Worm (Caenorhabditis elegans) whole organism, midembryonic: ENCODE measurements around the gene EEED8.12.

Source experiments
- T22C8.4 ChIP-seq: fragments of 200-800 bp; sonication (Bioruptor generic); IDR thresholded peaks from 2 replicates; pipeline ENCODE4 v1.3.6; 2022; ENCODE audit warnings: missing genetic modification characterization, missing compliant biosample characterization
- flt-1 ChIP-seq: fragments of 200-800 bp; sonication (Bioruptor generic); IDR thresholded peaks from 2 replicates; pipeline ENCODE4 v1.3.6; 2022; ENCODE audit warnings: missing genetic modification characterization, missing compliant biosample characterization
- klf-2 ChIP-seq: fragments of 200-800 bp; sonication (Bioruptor generic); conservative IDR thresholded peaks from 2 replicates; pipeline ENCODE4 v1.3.6; 2022; ENCODE audit warnings: missing genetic modification reagents, missing genetic modification characterization, missing compliant biosample characterization
- tab-1 ChIP-seq: fragments of 200-800 bp; sonication (Bioruptor generic); IDR thresholded peaks from 2 replicates; pipeline ENCODE4 v1.3.6; 2022; ENCODE audit warnings: missing genetic modification characterization, missing compliant biosample characterization
- ztf-23 ChIP-seq: fragments of 200-800 bp; sonication (Bioruptor generic); IDR thresholded peaks from 2 replicates; pipeline ENCODE4 v1.3.6; 2022; ENCODE audit warnings: missing genetic modification reagents, missing genetic modification characterization, missing compliant biosample characterization
- ztf-29 ChIP-seq: fragments of 200-800 bp; sonication (Bioruptor generic); IDR thresholded peaks from 2 replicates; pipeline ENCODE4 v1.3.6; 2022; ENCODE audit warnings: missing genetic modification reagents, missing genetic modification characterization, missing compliant biosample characterization

- TF ChIP-seq ztf-29 (no peak), tab-1 (no peak), ztf-23 (GFP tag; lab: Robert Waterston, UW) (no peak), klf-2 (GFP tag; lab: Robert Waterston, UW) (no peak), flt-1 (no peak), T22C8.4 (GFP tag; lab: Robert Waterston, UW) (no peak)
Measured at ce11 chrII:5433069-5433468, 24.2 kb upstream of the EEED8.12 start, which contains the start of gene srx-114.
